Worm (Caenorhabditis elegans): Measurements from ENCODE around the gene Y53F4B.14.

The Y53F4B.14 gene

ce11 chrII:15025599-15026164 is 12.1 kb upstream of the Y53F4B.14 start, which contains the start of gene cmtr-1 (continued):
- TF ChIP-seq aptf-2 (GFP tag; conservative IDR thresholded peaks at IDR 0.05) (peak; percentile 22; the same call in 1 of the 2 replicates), hrde-1 (tag; optimal IDR thresholded peaks at IDR 0.05; ENCODE audit: borderline replicate concordance) (peak; percentile 91), tbp1 (GFP tag; optimal IDR thresholded peaks at IDR 0.05) (peak; percentile 84), snpc-1.1 (tag; optimal IDR thresholded peaks at IDR 0.05; ENCODE audit: insufficient read depth) (peak; percentile 100), hlh-26 (GFP tag; conservative IDR thresholded peaks at IDR 0.05) (no peak), ccch-3 (GFP tag; optimal IDR thresholded peaks at IDR 0.05) (peak; percentile 25), dpl-1 (GFP tag; optimal IDR thresholded peaks at IDR 0.05) (peak; percentile 78), akir-1 (GFP tag; optimal IDR thresholded peaks at IDR 0.05) (peak; percentile 43), efl-1 (GFP tag; optimal IDR thresholded peaks at IDR 0.05) (peak; percentile 80), F39B2.1 (GFP tag; IDR thresholded peaks at IDR 0.05) (peak; percentile 89; the same call in 1 of the 2 replicates), dox-1 (GFP tag; IDR thresholded peaks at IDR 0.05) (peak; percentile 98; the same call in 1 of the 2 replicates), nfyb-1 (GFP tag; IDR thresholded peaks at IDR 0.05) (peak; percentile 97), ceh-58 (GFP tag; IDR thresholded peaks at IDR 0.05) (0 out of 2 replicates have a peak, but pooled peaks have one; percentile 2), snpc-1.3 (tag; optimal IDR thresholded peaks at IDR 0.05; ENCODE audit: insufficient read depth) (peak; percentile 98), F52B5.7 (tag; optimal IDR thresholded peaks at IDR 0.05) (peak; percentile 82), lin-35 (GFP tag; optimal IDR thresholded peaks at IDR 0.05) (peak in 2 of 3 experiments; percentile 63 to 95), lag-1 (GFP tag; IDR thresholded peaks at IDR 0.05) (0 out of 2 replicates have a peak, but pooled peaks have one; percentile 54), mcd-1 (GFP tag; IDR thresholded peaks at IDR 0.05) (peak; percentile 95), cebp-1 (GFP tag; IDR thresholded peaks at IDR 0.05) (no peak), cebp-1 (tag; optimal IDR thresholded peaks at IDR 0.05) (peak; percentile 89), rcor-1 (GFP tag; IDR thresholded peaks at IDR 0.05) (peak; percentile 97), rec-8 (tag; optimal IDR thresholded peaks at IDR 0.05) (peak; percentile 40 to 82), ceh-100 (GFP tag; IDR thresholded peaks at IDR 0.05) (peak; percentile 87), let-526 (GFP tag; IDR thresholded peaks at IDR 0.05) (0 out of 2 replicates have a peak, but pooled peaks have one; percentile 76), B0261.1 (tag; optimal IDR thresholded peaks at IDR 0.05) (peak; percentile 42), Y53G8AR.9 (GFP tag; conservative IDR thresholded peaks at IDR 0.05) (peak; percentile 91), dpff-1 (tag; optimal IDR thresholded peaks at IDR 0.05) (peak; percentile 83), ceh-79 (tag; optimal IDR thresholded peaks at IDR 0.05) (no peak), ztf-25 (GFP tag; IDR thresholded peaks at IDR 0.05) (no peak), aptf-3 (GFP tag; IDR thresholded peaks at IDR 0.05) (no peak), unc-62 (GFP tag; optimal IDR thresholded peaks at IDR 0.05) (no peak), lin-40 (tag; optimal IDR thresholded peaks at IDR 0.05) (peak; percentile 98), nhr-27 (tag; optimal IDR thresholded peaks at IDR 0.05) (no peak), hmg-1.2 (GFP tag; IDR thresholded peaks at IDR 0.05) (peak; percentile 100), hlh-12 (tag; optimal IDR thresholded peaks at IDR 0.05) (no peak), nfya-1 (tag; optimal IDR thresholded peaks at IDR 0.05; ENCODE audit: borderline replicate concordance, insufficient read depth) (no peak), madf-10 (tag; optimal IDR thresholded peaks at IDR 0.05) (peak; percentile 87), mel-28 (tag; optimal IDR thresholded peaks at IDR 0.05; ENCODE audit: borderline replicate concordance) (peak; percentile 85), F55B11.4 (tag; optimal IDR thresholded peaks at IDR 0.05; ENCODE audit: borderline replicate concordance, insufficient read depth) (no peak), ceh-91 (GFP tag; IDR thresholded peaks at IDR 0.05) (peak; percentile 85), nhr-80 (tag; optimal IDR thresholded peaks at IDR 0.05) (peak; percentile 59), die-1 (tag; optimal IDR thresholded peaks at IDR 0.05) (peak; percentile 68), attf-5 (GFP tag; optimal IDR thresholded peaks at IDR 0.05) (peak; percentile 90), him-1 (tag; optimal IDR thresholded peaks at IDR 0.05) (peak; percentile 95), mes-4 (tag; optimal IDR thresholded peaks at IDR 0.05) (peak; percentile 72), pbrm-1 (GFP tag; IDR thresholded peaks at IDR 0.05) (peak; percentile 99), F57A8.1 (GFP tag; optimal IDR thresholded peaks at IDR 0.05) (no peak)
